Worm (Caenorhabditis elegans) whole organism, mixed stage, embryonic: ENCODE measurements around the gene zgpa-1.

ENCODE experiments used
- M03D4.4 ChIP-seq: sonication (generic microtip); optimal IDR thresholded peaks from 2 replicates; lab custom pipeline; 2017; ENCODE audit warnings: mild to moderate bottlenecking, missing genetic modification characterization, missing compliant biosample characterization
- bed-3 ChIP-seq: fragments of 200-800 bp; sonication (Bioruptor generic); optimal IDR thresholded peaks from 3 replicates; lab custom pipeline; 2018; ENCODE audit warnings: mild to moderate bottlenecking, missing genetic modification characterization, moderate library complexity, missing compliant biosample characterization
- blmp-1 ChIP-seq: fragments of 150-350 bp; optimal IDR thresholded peaks from 2 replicates; lab custom pipeline; 2014; ENCODE audit warnings: missing biosample characterization, missing genetic modification characterization
- ceh-39 ChIP-seq: fragments of 150-350 bp; optimal IDR thresholded peaks from 2 replicates; lab custom pipeline; 2014; ENCODE audit warnings: missing biosample characterization, missing genetic modification characterization
- ceh-43 ChIP-seq: fragments of 200-800 bp; sonication (Bioruptor generic); optimal IDR thresholded peaks from 2 replicates; lab custom pipeline; 2018; ENCODE audit warnings: mild to moderate bottlenecking, missing genetic modification characterization, moderate library complexity, missing compliant biosample characterization
- ceh-83 ChIP-seq: fragments of 200-800 bp; sonication (Bioruptor generic); optimal IDR thresholded peaks from 2 replicates; lab custom pipeline; 2018; ENCODE audit warnings: mild to moderate bottlenecking, missing genetic modification characterization, missing compliant biosample characterization
- ces-1 ChIP-seq: fragments of 150-350 bp; optimal IDR thresholded peaks from 2 replicates; lab custom pipeline; 2014; ENCODE audit warnings: missing biosample characterization, missing genetic modification reagents, missing genetic modification characterization
- cnd-1 ChIP-seq: fragments of 200-800 bp; sonication (Bioruptor generic); optimal IDR thresholded peaks from 2 replicates; lab custom pipeline; 2018; ENCODE audit warnings: mild to moderate bottlenecking, missing genetic modification characterization, missing compliant biosample characterization
- elt-1 ChIP-seq: sonication (generic microtip); optimal IDR thresholded peaks from 2 replicates; lab custom pipeline; 2017; ENCODE audit warnings: missing genetic modification characterization, mild to moderate bottlenecking, missing compliant biosample characterization, antibody characterized with exemption, moderate library complexity, borderline replicate concordance; ENCODE audit not compliant: insufficient read depth
- flh-1 ChIP-seq: fragments of 200-800 bp; sonication (Bioruptor generic); optimal IDR thresholded peaks from 2 replicates; lab custom pipeline; 2018; ENCODE audit warnings: mild to moderate bottlenecking, missing genetic modification characterization, moderate library complexity, missing compliant biosample characterization
- ham-2 ChIP-seq: fragments of 200-800 bp; sonication (Bioruptor generic); optimal IDR thresholded peaks from 2 replicates; lab custom pipeline; 2018; ENCODE audit warnings: mild to moderate bottlenecking, missing genetic modification characterization, missing compliant biosample characterization
- lin-13 ChIP-seq: fragments of 150-350 bp; optimal IDR thresholded peaks from 2 replicates; lab custom pipeline; 2014; ENCODE audit warnings: missing biosample characterization, missing genetic modification characterization
- lin-32 ChIP-seq: fragments of 200-800 bp; sonication (Bioruptor generic); optimal IDR thresholded peaks from 2 replicates; lab custom pipeline; 2018; ENCODE audit warnings: mild to moderate bottlenecking, missing genetic modification characterization, missing compliant biosample characterization
- lsy-2 ChIP-seq: fragments of 150-350 bp; optimal IDR thresholded peaks from 2 replicates; lab custom pipeline; 2014; ENCODE audit warnings: missing biosample characterization, missing genetic modification characterization
- mls-2 ChIP-seq: sonication (generic microtip); optimal IDR thresholded peaks from 2 replicates; lab custom pipeline; 2016; ENCODE audit warnings: mild to moderate bottlenecking, missing genetic modification characterization, moderate library complexity, missing compliant biosample characterization
- pha-4 ChIP-seq: fragments of 150-350 bp; optimal IDR thresholded peaks from 2 replicates; lab custom pipeline; 2018; ENCODE audit warnings: missing biosample characterization, missing genetic modification reagents, missing genetic modification characterization
- snpc-4 ChIP-seq: fragments of 150-350 bp; optimal IDR thresholded peaks from 2 replicates; lab custom pipeline; 2014; ENCODE audit warnings: missing biosample characterization, missing genetic modification characterization
- sptf-1 ChIP-seq: sonication (generic microtip); optimal IDR thresholded peaks from 2 replicates; lab custom pipeline; 2017; ENCODE audit warnings: mild to moderate bottlenecking, missing genetic modification characterization, moderate library complexity, missing compliant biosample characterization
- tbx-8 ChIP-seq: fragments of 200-800 bp; sonication (Bioruptor generic); optimal IDR thresholded peaks from 2 replicates; lab custom pipeline; 2018; ENCODE audit warnings: mild to moderate bottlenecking, missing genetic modification characterization, moderate library complexity, missing compliant biosample characterization
- unc-120 ChIP-seq: sonication (generic microtip); optimal IDR thresholded peaks from 2 replicates; lab custom pipeline; 2017; ENCODE audit warnings: missing genetic modification characterization, missing compliant biosample characterization; ENCODE audit not compliant: poor library complexity, severe bottlenecking
- unc-62 ChIP-seq: fragments of 150-350 bp; optimal IDR thresholded peaks from 2 replicates; lab custom pipeline; 2014; ENCODE audit warnings: missing biosample characterization, missing genetic modification reagents, missing genetic modification characterization
- ztf-11 ChIP-seq: fragments of 150-350 bp; optimal IDR thresholded peaks from 2 replicates; lab custom pipeline; 2014; ENCODE audit warnings: missing biosample characterization, missing genetic modification characterization

zgpa-1 gene

DNA sequence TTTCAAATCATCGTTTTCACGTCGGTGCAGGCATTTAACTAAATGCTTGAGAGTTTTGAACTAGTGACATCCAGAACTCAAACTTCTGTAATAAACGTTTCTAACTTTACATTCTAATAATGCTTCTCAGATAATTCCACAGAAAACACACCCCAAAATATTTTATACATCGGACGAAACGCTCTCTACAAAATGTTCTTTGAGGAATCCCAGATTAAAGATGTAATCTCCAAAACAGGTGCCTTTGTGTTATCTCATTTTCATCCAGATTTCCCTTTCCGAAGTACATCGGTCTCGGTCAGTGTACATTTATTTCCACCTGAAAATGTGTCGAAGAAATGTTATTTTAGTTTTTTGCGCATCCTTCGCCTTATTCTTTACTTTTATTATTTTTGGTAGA, 7.9 kb downstream of the zgpa-1 start, which contains the start of gene C33H5.2:
Gene C33H5.2 (plus strand): TSS at position 301 of the 400 bp plus-strand sequence.
- no peak for TF ChIP-seq lin-13
- TF ChIP-seq elt-1 (tag; lab: Kevin White, UChicago): peak; percentile 64

DNA sequence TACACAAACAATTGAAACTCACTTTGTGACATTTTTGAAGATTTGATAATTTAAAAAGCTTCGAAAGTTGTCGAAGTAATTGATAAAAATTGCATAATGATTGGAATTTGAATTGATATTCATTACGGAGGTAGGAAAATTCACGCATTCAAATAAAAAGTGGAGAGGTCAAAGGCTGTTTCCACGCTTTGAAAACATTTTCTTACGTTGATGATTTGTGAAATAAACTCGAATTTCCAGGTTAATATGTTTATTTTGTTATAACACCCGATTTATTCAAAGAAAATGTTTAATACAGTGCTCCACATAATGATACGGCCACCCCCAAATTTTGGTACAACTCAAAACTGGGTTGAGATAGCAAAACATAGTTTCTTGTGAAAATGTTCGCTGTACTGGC, 9.4 kb downstream of the zgpa-1 start, which contains the start of gene C33H5.16:
Gene C33H5.16 (minus strand): TSS at position 101 of the 400 bp plus-strand sequence.
- no peak for TF ChIP-seq pha-4 (tag; lab: Kevin White, UChicago)
- no peak for TF ChIP-seq snpc-4
- no peak for TF ChIP-seq cnd-1 (tag; lab: Kevin White, UChicago)
- no peak for TF ChIP-seq sptf-1 (tag; lab: Kevin White, UChicago)
- TF ChIP-seq ham-2 (GFP tag; lab: Kevin White, UChicago): no peak
- TF ChIP-seq tbx-8 (GFP tag; lab: Kevin White, UChicago): no peak
- TF ChIP-seq lin-13: no peak

DNA sequence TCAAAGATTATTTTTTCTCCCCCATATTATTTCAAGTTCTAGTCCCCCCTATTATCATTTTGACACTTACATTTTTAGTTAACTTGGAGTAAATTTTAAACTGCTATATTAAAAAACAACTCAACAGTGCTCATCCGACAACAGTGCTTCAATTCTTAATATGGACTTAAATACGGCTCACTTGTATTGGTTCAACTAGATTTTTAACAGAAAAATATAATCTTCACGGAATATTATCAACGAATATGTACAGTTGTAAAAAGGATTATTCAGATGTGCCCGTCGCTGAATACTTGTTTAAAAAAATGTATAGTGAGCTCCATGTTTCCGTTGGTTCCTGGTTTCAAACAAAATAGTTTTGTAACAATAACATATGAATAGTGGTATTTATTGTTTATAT, 12.3 kb downstream of the zgpa-1 start:
- TF ChIP-seq lin-32 (GFP tag; lab: Kevin White, UChicago) (no peak), ham-2 (GFP tag; lab: Kevin White, UChicago) (no peak), bed-3 (GFP tag; lab: Kevin White, UChicago) (no peak)

DNA sequence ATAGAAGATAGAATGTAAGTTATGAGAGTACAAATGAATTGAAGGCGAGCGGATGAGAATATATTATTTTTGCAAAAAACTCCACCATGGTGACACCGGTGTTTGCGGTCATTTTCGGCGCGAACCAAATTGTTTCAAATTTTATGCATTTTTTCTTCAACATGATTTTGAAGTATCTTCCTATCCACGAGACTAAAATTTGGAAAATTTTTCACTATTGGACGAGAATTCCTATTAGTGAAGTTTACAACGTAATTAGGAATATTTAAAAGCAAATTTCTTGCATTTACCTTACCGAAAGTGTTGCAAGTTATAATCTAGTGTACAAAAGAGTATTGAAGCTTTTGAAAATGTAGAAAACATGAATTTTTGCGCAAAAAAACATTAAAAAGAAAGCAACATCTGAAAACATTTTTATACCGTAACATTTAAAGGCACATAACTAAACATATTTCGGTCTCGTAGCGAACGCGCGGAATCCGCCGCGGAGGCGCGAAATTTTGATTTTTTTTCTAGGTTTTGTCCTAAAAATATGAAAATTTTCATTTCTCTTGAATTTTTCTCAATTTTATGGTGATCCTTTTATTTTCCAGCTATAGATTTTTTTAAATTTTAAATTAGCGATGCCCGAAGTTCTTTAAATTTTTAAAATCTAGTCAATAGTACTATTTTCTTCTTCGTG, 16.0 kb downstream of the zgpa-1 start, which contains the start of gene sgo-1:
Gene sgo-1 (minus strand): TSS at position 51 of the 682 bp plus-strand sequence.
- TF ChIP-seq elt-1 (tag; lab: Kevin White, UChicago) (no peak), bed-3 (GFP tag; lab: Kevin White, UChicago) (no peak), flh-1 (GFP tag; lab: Kevin White, UChicago) (no peak)

DNA sequence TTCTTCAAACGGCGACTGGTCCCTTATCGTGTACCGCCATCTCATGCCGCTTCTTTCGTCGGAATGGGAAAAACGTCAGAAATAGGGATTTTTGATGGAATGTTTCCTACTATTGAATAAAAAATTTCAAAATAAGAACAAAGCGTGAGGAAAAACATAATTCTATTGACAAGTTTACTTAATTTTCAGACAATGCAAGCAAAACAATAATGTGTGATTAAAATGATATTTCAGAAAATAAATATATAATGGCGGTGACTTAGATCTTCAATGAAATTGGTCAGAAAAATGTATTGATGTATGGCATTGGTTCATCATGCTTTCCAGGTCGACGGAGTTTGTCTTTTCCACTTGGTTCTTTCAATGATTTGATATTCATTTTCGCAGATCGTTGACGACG, 17.9 kb downstream of the zgpa-1 start, which contains the start of gene ntp-1:
Gene ntp-1 (minus strand): TSS at position 101 of the 400 bp plus-strand sequence.
- TF ChIP-seq unc-62 (GFP tag; lab: Kevin White, UChicago): no peak
- TF ChIP-seq lin-32 (GFP tag; lab: Kevin White, UChicago): no peak
- no peak for TF ChIP-seq mls-2 (tag; lab: Kevin White, UChicago)
- TF ChIP-seq ceh-83 (GFP tag; lab: Kevin White, UChicago): no peak

DNA sequence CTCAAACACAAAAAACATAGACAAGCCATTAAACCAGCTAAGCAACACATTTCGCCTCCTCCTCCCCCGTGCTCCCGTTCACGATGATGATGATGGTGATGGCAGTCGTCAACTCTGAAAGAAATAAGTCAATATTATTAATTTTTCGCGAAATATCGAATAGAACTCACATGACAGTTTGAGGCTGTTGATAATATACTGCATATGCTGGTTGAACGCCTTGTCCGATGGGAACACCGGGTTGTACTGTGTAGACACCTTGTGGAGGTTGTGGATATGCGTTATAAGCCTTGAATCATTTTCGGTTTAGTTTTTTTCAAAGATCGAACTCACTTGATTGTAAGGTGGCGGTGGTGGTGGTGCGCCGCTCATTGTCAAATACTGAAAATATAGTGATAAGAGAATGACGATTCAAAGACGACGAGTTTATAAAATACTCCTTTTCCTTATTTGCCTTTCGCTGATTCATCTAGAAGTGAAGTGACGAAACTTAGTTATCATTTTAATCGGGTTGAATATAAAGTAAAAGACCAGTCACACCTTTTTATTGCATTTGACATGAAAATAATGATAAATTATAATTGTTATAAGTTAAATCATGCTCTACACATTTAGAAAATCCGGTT, 20.7 kb downstream of the zgpa-1 start, which contains the start of gene C33H5.13:
Gene C33H5.13 (minus strand): TSS at position 443 of the 626 bp plus-strand sequence.
- TF ChIP-seq mls-2 (tag; lab: Kevin White, UChicago) (no peak), elt-1 (tag; lab: Kevin White, UChicago) (no peak), bed-3 (GFP tag; lab: Kevin White, UChicago) (no peak), tbx-8 (GFP tag; lab: Kevin White, UChicago) (no peak), ztf-11 (tag; lab: Kevin White, UChicago) (no peak), cnd-1 (tag; lab: Kevin White, UChicago) (no peak), M03D4.4 (tag; lab: Kevin White, UChicago) (no peak), ceh-39 (no peak), ceh-83 (GFP tag; lab: Kevin White, UChicago) (no peak), ceh-43 (GFP tag; lab: Kevin White, UChicago) (no peak), unc-120 (no peak), unc-62 (GFP tag; lab: Kevin White, UChicago) (no peak), lsy-2 (no peak), ham-2 (GFP tag; lab: Kevin White, UChicago) (no peak), sptf-1 (tag; lab: Kevin White, UChicago) (no peak), ces-1 (GFP tag; lab: Kevin White, UChicago) (no peak), blmp-1 (no peak), snpc-4 (no peak)
- TF ChIP-seq, all 35 proteins: peak for 0
